Fruit fly (Drosophila melanogaster) whole organism, embryonic: ENCODE measurements around the gene CG13054.

Source experiments
- Abd-B ChIP-seq: fragments of 200-800 bp; sonication (Bioruptor generic); optimal IDR thresholded peaks from 2 replicates; lab custom pipeline; 2018; ENCODE audit warnings: missing biosample characterization, mild to moderate bottlenecking, missing genetic modification characterization, moderate library complexity
- Awh ChIP-seq: fragments of 200-800 bp; sonication (Bioruptor generic); IDR thresholded peaks from 2 replicates; pipeline ENCODE4, ENCODE4 v1.3.6; 2022; ENCODE audit warnings: missing biosample characterization, missing genetic modification characterization
- Bgb ChIP-seq: fragments of 200-800 bp; sonication (Bioruptor generic); IDR thresholded peaks from 2 replicates; pipeline ENCODE4 v1.3.6; 2022; ENCODE audit warnings: missing biosample characterization, missing genetic modification characterization; ENCODE audit not compliant: partially characterized antibody
- CG11398 ChIP-seq: fragments of 200-800 bp; sonication (Bioruptor generic); optimal IDR thresholded peaks from 2 replicates; lab custom pipeline; 2016; ENCODE audit warnings: missing biosample characterization, missing genetic modification characterization
- CG12155 ChIP-seq: fragments of 200-800 bp; sonication (Bioruptor generic); optimal IDR thresholded peaks from 3 replicates; lab custom pipeline; 2016; ENCODE audit warnings: missing biosample characterization, missing genetic modification characterization
- CG13287 ChIP-seq: fragments of 200-800 bp; sonication (Bioruptor generic); IDR thresholded peaks from 2 replicates; pipeline ENCODE4 v1.3.6; 2022; ENCODE audit warnings: missing biosample characterization, missing genetic modification characterization; ENCODE audit not compliant: partially characterized antibody
- CG14667 ChIP-seq: fragments of 200-800 bp; sonication (Bioruptor generic); IDR thresholded peaks from 2 replicates; pipeline ENCODE4 v1.3.6; 2022; ENCODE audit warnings: missing biosample characterization, missing genetic modification characterization
- CG15601 ChIP-seq: fragments of 200-800 bp; sonication (Bioruptor generic); optimal IDR thresholded peaks from 3 replicates; lab custom pipeline; 2019; ENCODE audit warnings: missing biosample characterization, mild to moderate bottlenecking, missing genetic modification characterization, moderate library complexity
- CG17385 ChIP-seq: fragments of 200-800 bp; sonication (Bioruptor generic); optimal IDR thresholded peaks from 3 replicates; lab custom pipeline; 2018; ENCODE audit warnings: missing biosample characterization, mild to moderate bottlenecking, missing genetic modification characterization
- CG18262 ChIP-seq: fragments of 200-800 bp; optimal IDR thresholded peaks from 3 replicates; lab custom pipeline; 2019; ENCODE audit warnings: missing biosample characterization, mild to moderate bottlenecking, missing genetic modification characterization, moderate library complexity
- CG2678 ChIP-seq: fragments of 200-800 bp; sonication (Bioruptor generic); optimal IDR thresholded peaks from 3 replicates; lab custom pipeline; 2019; ENCODE audit warnings: missing biosample characterization, mild to moderate bottlenecking, missing genetic modification characterization, moderate library complexity
- CG30403 ChIP-seq: fragments of 200-800 bp; sonication (Bioruptor generic); optimal IDR thresholded peaks from 3 replicates; lab custom pipeline; 2016; ENCODE audit warnings: missing biosample characterization, missing genetic modification characterization
- CG31365 ChIP-seq: fragments of 200-800 bp; sonication (Bioruptor generic); optimal IDR thresholded peaks from 2 replicates; lab custom pipeline; 2018; ENCODE audit warnings: missing biosample characterization, mild to moderate bottlenecking, missing genetic modification characterization
- CG32532 ChIP-seq: fragments of 200-800 bp; sonication (Bioruptor generic); IDR thresholded peaks from 2 replicates; pipeline ENCODE4 v1.3.6; 2022; ENCODE audit warnings: missing biosample characterization, missing genetic modification characterization
- CG34224 ChIP-seq: fragments of 200-800 bp; sonication (Bioruptor generic); IDR thresholded peaks from 3 replicates; pipeline ENCODE4 v1.3.6; 2022; ENCODE audit warnings: missing biosample characterization, missing genetic modification characterization; ENCODE audit not compliant: partially characterized antibody
- CG42726 ChIP-seq: fragments of 200-800 bp; sonication (Bioruptor generic); IDR thresholded peaks from 2 replicates; pipeline ENCODE4 v1.3.6; 2022; ENCODE audit warnings: missing biosample characterization, missing genetic modification characterization; ENCODE audit not compliant: partially characterized antibody
- CG6654 ChIP-seq: fragments of 200-800 bp; sonication (Bioruptor generic); optimal IDR thresholded peaks from 2 replicates; lab custom pipeline; 2017; ENCODE audit warnings: missing biosample characterization, mild to moderate bottlenecking, missing genetic modification characterization
- CG6689 ChIP-seq: fragments of 200-800 bp; sonication (Bioruptor generic); IDR thresholded peaks from 2 replicates; pipeline ENCODE4 v1.3.6; 2022; ENCODE audit warnings: missing biosample characterization, missing genetic modification characterization
- CG9215 ChIP-seq: fragments of 200-800 bp; sonication (Bioruptor generic); IDR thresholded peaks from 2 replicates; pipeline ENCODE4 v1.3.6; 2022; ENCODE audit warnings: missing biosample characterization, missing genetic modification characterization
- HLHmδ ChIP-seq: fragments of 200-800 bp; sonication (Bioruptor generic); optimal IDR thresholded peaks from 2 replicates; lab custom pipeline; 2018; ENCODE audit warnings: missing biosample characterization, mild to moderate bottlenecking, missing genetic modification characterization, moderate library complexity
- Ravus ChIP-seq: fragments of 200-800 bp; sonication (Bioruptor generic); IDR thresholded peaks from 2 replicates; pipeline ENCODE4 v1.3.6; 2022; ENCODE audit warnings: missing biosample characterization, missing genetic modification characterization
- Six4 ChIP-seq: fragments of 200-800 bp; sonication (Bioruptor generic); optimal IDR thresholded peaks from 2 replicates; lab custom pipeline; 2016; ENCODE audit warnings: missing biosample characterization, missing genetic modification characterization
- Ssrp ChIP-seq: fragments of 200-800 bp; sonication (Bioruptor generic); optimal IDR thresholded peaks from 2 replicates; lab custom pipeline; 2018; ENCODE audit warnings: missing biosample characterization, mild to moderate bottlenecking, missing genetic modification characterization, moderate library complexity
- Stat92E ChIP-seq, 3 experiments: fragments of >200 bp in 2 of 3; fragments of 200-800 bp in 1 of 3; sonication (Bioruptor generic) in 1 of 3; optimal IDR thresholded peaks; 2 replicates each; lab custom pipeline; 2017 to 2019; ENCODE audit warnings: missing biosample characterization in 3 of 3, missing genetic modification characterization in 3 of 3, mild to moderate bottlenecking in 1 of 3, moderate library complexity in 1 of 3
- Vsx1 ChIP-seq: fragments of 200-800 bp; sonication (Bioruptor generic); optimal IDR thresholded peaks from 2 replicates; lab custom pipeline; 2017; ENCODE audit warnings: missing biosample characterization, mild to moderate bottlenecking, missing genetic modification characterization, missing genetic modification reagents
- abd-A ChIP-seq: fragments of 200-800 bp; sonication (Bioruptor generic); optimal IDR thresholded peaks from 3 replicates; lab custom pipeline; 2019; ENCODE audit warnings: missing biosample characterization, mild to moderate bottlenecking, missing genetic modification characterization, moderate library complexity
- amos ChIP-seq: fragments of 200-800 bp; sonication (Bioruptor generic); IDR thresholded peaks from 2 replicates; pipeline ENCODE4 v1.3.6; 2022; ENCODE audit warnings: missing biosample characterization, missing genetic modification characterization; ENCODE audit not compliant: partially characterized antibody
- bab2 ChIP-seq: fragments of 200-800 bp; sonication (Bioruptor generic); optimal IDR thresholded peaks from 2 replicates; lab custom pipeline; 2016; ENCODE audit warnings: missing biosample characterization, missing genetic modification characterization
- bbx ChIP-seq: fragments of 200-800 bp; sonication (Bioruptor generic); IDR thresholded peaks from 2 replicates; pipeline ENCODE4 v1.3.6; 2022; ENCODE audit warnings: missing biosample characterization, missing genetic modification characterization; ENCODE audit not compliant: partially characterized antibody
- cad ChIP-seq: fragments of >200 bp; optimal IDR thresholded peaks from 2 replicates; lab custom pipeline; 2017; ENCODE audit warnings: missing biosample characterization, missing genetic modification characterization
- cato ChIP-seq: fragments of 200-800 bp; sonication (Bioruptor generic); optimal IDR thresholded peaks from 2 replicates; lab custom pipeline; 2016; ENCODE audit warnings: missing biosample characterization, missing genetic modification characterization, borderline replicate concordance
- crp ChIP-seq, 2 experiments: fragments of 200-800 bp; sonication (Bioruptor generic); optimal IDR thresholded peaks; 2 replicates in 1 of 2; 3 replicates in 1 of 2; lab custom pipeline; 2017; ENCODE audit warnings: missing biosample characterization in 2 of 2, missing genetic modification characterization in 2 of 2, mild to moderate bottlenecking in 1 of 2, moderate library complexity in 1 of 2
- lola ChIP-seq, 3 experiments: fragments of >200 bp in 2 of 3; fragments of 200-800 bp in 1 of 3; sonication (Bioruptor generic) in 1 of 3; optimal IDR thresholded peaks; 2 replicates each; lab custom pipeline; 2017 to 2019; ENCODE audit warnings: missing biosample characterization in 3 of 3, missing genetic modification characterization in 3 of 3, mild to moderate bottlenecking in 1 of 3, moderate library complexity in 1 of 3
- mld ChIP-seq: fragments of 200-800 bp; sonication (Bioruptor generic); IDR thresholded peaks from 3 replicates; pipeline ENCODE4 v1.3.6; 2022; ENCODE audit warnings: missing biosample characterization, missing genetic modification characterization; ENCODE audit not compliant: partially characterized antibody
- peb ChIP-seq: fragments of 200-800 bp; sonication (Bioruptor generic); IDR thresholded peaks from 2 replicates; pipeline ENCODE4 v1.3.6; 2022; ENCODE audit warnings: missing biosample characterization, missing genetic modification characterization
- phol ChIP-seq: fragments of 200-800 bp; sonication (Bioruptor generic); optimal IDR thresholded peaks from 3 replicates; lab custom pipeline; 2018; ENCODE audit warnings: missing biosample characterization, mild to moderate bottlenecking, missing genetic modification characterization, moderate library complexity
- seq ChIP-seq: fragments of 200-800 bp; sonication (Bioruptor generic); IDR thresholded peaks from 2 replicates; pipeline ENCODE4 v1.3.6; 2022; ENCODE audit warnings: missing biosample characterization, missing genetic modification characterization
- sisA ChIP-seq: fragments of 200-800 bp; sonication (Bioruptor generic); IDR thresholded peaks from 2 replicates; pipeline ENCODE4 v1.3.6; 2022; ENCODE audit warnings: missing biosample characterization, missing genetic modification characterization
- ssp ChIP-seq: fragments of 200-800 bp; sonication (Bioruptor generic); IDR thresholded peaks from 2 replicates; pipeline ENCODE4 v1.3.6; 2022; ENCODE audit warnings: missing biosample characterization, missing genetic modification characterization
- stwl ChIP-seq: fragments of 200-800 bp; sonication (Bioruptor generic); optimal IDR thresholded peaks from 3 replicates; lab custom pipeline; 2018; ENCODE audit warnings: missing biosample characterization, mild to moderate bottlenecking, missing genetic modification characterization, moderate library complexity
- tgo ChIP-seq: fragments of 200-800 bp; sonication (Bioruptor generic); IDR thresholded peaks from 3 replicates; pipeline ENCODE4 v1.3.6; 2022; ENCODE audit warnings: missing biosample characterization, missing genetic modification characterization
- tna ChIP-seq: fragments of 200-800 bp; sonication (Bioruptor generic); IDR thresholded peaks from 2 replicates; pipeline ENCODE4 v1.3.6; 2022; ENCODE audit warnings: missing biosample characterization, missing genetic modification characterization; ENCODE audit not compliant: partially characterized antibody
- unpg ChIP-seq: fragments of 200-800 bp; sonication (Bioruptor generic); optimal IDR thresholded peaks from 3 replicates; lab custom pipeline; 2018; ENCODE audit warnings: missing biosample characterization, mild to moderate bottlenecking, missing genetic modification characterization, moderate library complexity
- z ChIP-seq: fragments of 200-800 bp; sonication (Bioruptor generic); IDR thresholded peaks from 3 replicates; pipeline ENCODE4 v1.3.6; 2022; ENCODE audit warnings: missing biosample characterization, missing genetic modification characterization

CG13054 gene

DNA sequence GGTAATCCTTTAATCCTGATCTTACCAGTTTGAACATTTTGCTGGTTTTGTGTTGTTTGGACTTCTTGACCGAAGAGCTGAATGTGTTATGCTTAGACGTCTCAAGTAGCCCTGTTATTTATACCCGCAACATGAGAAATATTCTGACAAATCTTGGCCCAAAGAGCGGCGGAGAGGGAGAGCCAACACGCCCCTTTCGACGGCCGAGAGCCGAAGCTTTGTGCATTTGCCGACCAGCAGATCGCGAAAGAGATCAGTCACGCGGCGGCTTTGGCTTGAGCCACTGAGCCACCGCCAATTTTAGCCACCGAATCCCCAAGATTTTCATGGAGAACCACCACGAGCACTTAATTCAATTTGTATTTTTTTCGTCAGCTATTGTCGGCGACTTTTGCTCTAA, 38.5 kb upstream of the CG13054 start, which contains the start of gene CG4962 (continued):
- TF ChIP-seq cato (GFP tag; lab: Kevin White, UChicago) (no peak), bbx (GFP tag; lab: Robert Waterston, UW) (no peak), HLHmδ (no peak)

DNA sequence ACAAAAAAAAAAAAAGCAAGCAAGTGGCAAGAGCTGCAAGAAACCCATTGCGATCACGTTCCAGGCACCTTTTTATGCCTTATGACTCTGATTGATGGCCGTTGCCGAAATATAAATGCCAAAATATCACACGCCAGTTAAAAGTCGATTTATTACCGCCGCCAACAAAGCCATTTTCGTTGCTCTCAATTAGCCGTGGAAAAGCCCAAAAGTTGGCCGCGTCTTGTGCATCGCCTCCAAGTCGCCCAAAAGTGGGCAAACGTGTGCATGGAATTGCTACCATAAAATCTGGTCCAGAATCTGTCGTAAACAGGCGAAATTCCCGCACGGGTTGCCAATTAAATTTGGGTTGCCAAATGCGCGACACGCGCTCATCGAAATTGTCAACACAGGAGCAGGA, 34.7 kb upstream of the CG13054 start:
- TF ChIP-seq CG13287 (GFP tag; lab: Robert Waterston, UW) (peak; percentile 10; the same call in 1 of the 2 replicates), CG2678 (tag; lab: Kevin White, UChicago) (no peak), tna (no peak), amos (GFP tag; lab: Robert Waterston, UW) (no peak), CG17385 (GFP tag; lab: Kevin White, UChicago) (no peak), Stat92E (GFP tag; optimal IDR thresholded peaks at IDR 0.05; lab: Kevin White, UChicago) (no peak), Ssrp (tag; lab: Kevin White, UChicago) (no peak), unpg (GFP tag; lab: Kevin White, UChicago) (no peak), crp (GFP tag; optimal IDR thresholded peaks at IDR 0.05; lab: Kevin White, UChicago) (no peak), CG42726 (GFP tag; lab: Robert Waterston, UW) (0 out of 2 replicates have a peak, but pooled peaks have one; percentile 34), Abd-B (GFP tag; lab: Kevin White, UChicago) (peak; percentile 11), CG31365 (tag; lab: Kevin White, UChicago) (no peak), Vsx1 (peak; percentile 49), bab2 (GFP tag; lab: Kevin White, UChicago) (no peak), CG18262 (tag; lab: Kevin White, UChicago) (no peak), CG11398 (GFP tag; lab: Kevin White, UChicago) (no peak), seq (GFP tag; lab: Robert Waterston, UW) (no peak), z (GFP tag; lab: Robert Waterston, UW) (0 out of 3 replicates have a peak, but pooled peaks have one; percentile 17), Six4 (GFP tag; lab: Kevin White, UChicago) (no peak), lola (GFP tag; optimal IDR thresholded peaks at IDR 0.05; lab: Kevin White, UChicago) (no peak), abd-A (tag; lab: Kevin White, UChicago) (no peak), CG12155 (GFP tag; lab: Kevin White, UChicago) (no peak), CG32532 (GFP tag; lab: Robert Waterston, UW) (no peak), CG6654 (GFP tag; lab: Kevin White, UChicago) (no peak), phol (tag; lab: Kevin White, UChicago) (no peak), CG15601 (tag; lab: Kevin White, UChicago) (no peak), sisA (GFP tag; lab: Robert Waterston, UW) (no peak), cad (GFP tag; lab: Kevin White, UChicago) (no peak), Bgb (GFP tag; lab: Robert Waterston, UW) (no peak), CG34224 (no peak), mld (no peak), tgo (GFP tag; lab: Robert Waterston, UW) (no peak), peb (GFP tag; lab: Robert Waterston, UW) (no peak), ssp (GFP tag; lab: Robert Waterston, UW) (no peak), Ravus (GFP tag; lab: Robert Waterston, UW) (no peak), CG6689 (GFP tag; lab: Robert Waterston, UW) (no peak), Awh (GFP tag; lab: Robert Waterston, UW) (no peak), CG9215 (no peak), stwl (tag; lab: Kevin White, UChicago) (no peak), CG30403 (GFP tag; lab: Kevin White, UChicago) (no peak), CG14667 (GFP tag; lab: Robert Waterston, UW) (no peak)
